1 fruit fly cellular context compared by ENCODE assay signal in genomic region chr3L:11118627-11119395, dm6.
TF ChIP-seq lines count a peak whose summit lies in the region.

No protein-coding gene starts in this region.

TF ChIP-seq in whole organism, embryonic, 481 proteins besides CTCF, POLR2A, EP300 and RAD21 (continued from another document and continues in another):
- TF ChIP-seq Ssrp (tag; optimal IDR thresholded peaks at IDR 0.05; lab: Kevin White, UChicago) (peak; percentile 2), caup (GFP tag; optimal IDR thresholded peaks at IDR 0.05; lab: Kevin White, UChicago; ENCODE audit: severe bottlenecking) (peak; percentile 86), gsb (GFP tag; IDR thresholded peaks at IDR 0.05; lab: Robert Waterston, UW) (peak; percentile 59; the same call in 1 of the 2 replicates), sc (optimal IDR thresholded peaks at IDR 0.05; lab: Kevin White, UChicago) (no peak), sc (GFP tag; optimal IDR thresholded peaks at IDR 0.05; lab: Kevin White, UChicago) (peak; percentile 73), chif (GFP tag; optimal IDR thresholded peaks at IDR 0.05; lab: Kevin White, UChicago) (peak; percentile 23 to 65), hkb (optimal IDR thresholded peaks at IDR 0.05; lab: Kevin White, UChicago) (no peak), hkb (GFP tag; IDR thresholded peaks at IDR 0.05; lab: Robert Waterston, UW) (peak; percentile 85), Dfd (GFP tag; optimal IDR thresholded peaks at IDR 0.05; lab: Kevin White, UChicago) (no peak), aop (GFP tag; IDR thresholded peaks at IDR 0.05; lab: Robert Waterston, UW) (no peak), CG1832 (GFP tag; optimal IDR thresholded peaks at IDR 0.05; lab: Kevin White, UChicago) (no peak), CG5953 (GFP tag; IDR thresholded peaks at IDR 0.05; lab: Robert Waterston, UW) (peak; percentile 49), gce (GFP tag; IDR thresholded peaks at IDR 0.05; lab: Robert Waterston, UW) (0 out of 3 replicates have a peak, but pooled peaks have one; percentile 47), CG17186 (GFP tag; optimal IDR thresholded peaks at IDR 0.05; lab: Kevin White, UChicago) (peak; percentile 47), CG4360 (GFP tag; IDR thresholded peaks at IDR 0.05; lab: Robert Waterston, UW) (peak; percentile 96), CG17328 (GFP tag; IDR thresholded peaks at IDR 0.05; lab: Robert Waterston, UW) (peak; percentile 69), CG3407 (GFP tag; optimal IDR thresholded peaks at IDR 0.05; lab: Kevin White, UChicago) (peak; percentile 87), CG16815 (GFP tag; optimal IDR thresholded peaks at IDR 0.05; lab: Kevin White, UChicago) (peak; percentile 3), nmo (GFP tag; optimal IDR thresholded peaks at IDR 0.05; lab: Kevin White, UChicago) (peak; percentile 16), CG17568 (GFP tag; optimal IDR thresholded peaks at IDR 0.05; lab: Kevin White, UChicago) (peak; percentile 90), CG31224 (GFP tag; IDR thresholded peaks at IDR 0.05; lab: Robert Waterston, UW) (no peak), CG2129 (GFP tag; IDR thresholded peaks at IDR 0.05; lab: Robert Waterston, UW; ENCODE audit: partially characterized antibody) (no peak), ranshi (GFP tag; IDR thresholded peaks at IDR 0.05; lab: Robert Waterston, UW) (peak; percentile 31; the same call in 1 of the 2 replicates), E2f2 (GFP tag; IDR thresholded peaks at IDR 0.05; lab: Robert Waterston, UW) (peak; percentile 50; the same call in 1 of the 2 replicates), NK7.1 (GFP tag; optimal IDR thresholded peaks at IDR 0.05; lab: Kevin White, UChicago) (peak; percentile 40), CG7556 (GFP tag; optimal IDR thresholded peaks at IDR 0.05; lab: Kevin White, UChicago) (peak; percentile 41), CG32532 (GFP tag; IDR thresholded peaks at IDR 0.05; lab: Robert Waterston, UW) (peak; percentile 38; the same call in 1 of the 2 replicates), CHES-1-like (GFP tag; optimal IDR thresholded peaks at IDR 0.05; lab: Kevin White, UChicago) (peak; percentile 84), sisA (GFP tag; IDR thresholded peaks at IDR 0.05; lab: Robert Waterston, UW) (no peak), slou (GFP tag; optimal IDR thresholded peaks at IDR 0.05; lab: Kevin White, UChicago) (peak; percentile 22), CG3281 (GFP tag; optimal IDR thresholded peaks at IDR 0.05; lab: Kevin White, UChicago) (peak; percentile 74), CG2678 (tag; optimal IDR thresholded peaks at IDR 0.05; lab: Kevin White, UChicago) (peak; percentile 84), pnt (GFP tag; optimal IDR thresholded peaks at IDR 0.05; lab: Kevin White, UChicago) (peak; percentile 48), HmgZ (tag; optimal IDR thresholded peaks at IDR 0.05; lab: Kevin White, UChicago) (peak; percentile 94), az2 (GFP tag; optimal IDR thresholded peaks at IDR 0.05; lab: Kevin White, UChicago) (peak; percentile 18), salm (tag; optimal IDR thresholded peaks at IDR 0.05; lab: Kevin White, UChicago) (peak; percentile 37), Sox102F (GFP tag; optimal IDR thresholded peaks at IDR 0.05; lab: Kevin White, UChicago) (no peak), crp (GFP tag; optimal IDR thresholded peaks at IDR 0.05; lab: Kevin White, UChicago) (peak in 1 of 2 experiments; percentile 32), CG30020 (tag; optimal IDR thresholded peaks at IDR 0.05; lab: Kevin White, UChicago) (no peak), jigr1 (GFP tag; IDR thresholded peaks at IDR 0.05; lab: Robert Waterston, UW) (no peak), unc-4 (GFP tag; IDR thresholded peaks at IDR 0.05; lab: Robert Waterston, UW; ENCODE audit: partially characterized antibody) (0 out of 2 replicates have a peak, but pooled peaks have one; percentile 45), CG31388 (GFP tag; optimal IDR thresholded peaks at IDR 0.05; lab: Kevin White, UChicago) (peak; percentile 5), CG32767 (GFP tag; IDR thresholded peaks at IDR 0.05; lab: Robert Waterston, UW) (peak; percentile 89), Dip2 (GFP tag; IDR thresholded peaks at IDR 0.05; lab: Robert Waterston, UW) (no peak), jumu (GFP tag; optimal IDR thresholded peaks at IDR 0.05; lab: Kevin White, UChicago) (peak; percentile 39), Sry-β (GFP tag; optimal IDR thresholded peaks at IDR 0.05; lab: Kevin White, UChicago) (peak; percentile 21), crc (GFP tag; optimal IDR thresholded peaks at IDR 0.05; lab: Kevin White, UChicago) (peak; percentile 64), Abd-B (GFP tag; optimal IDR thresholded peaks at IDR 0.05; lab: Kevin White, UChicago) (no peak), CG11560 (tag; IDR thresholded peaks at IDR 0.05; lab: Robert Waterston, UW) (no peak), pros (GFP tag; optimal IDR thresholded peaks at IDR 0.05; lab: Kevin White, UChicago) (peak; percentile 68), CG18764 (GFP tag; optimal IDR thresholded peaks at IDR 0.05; lab: Kevin White, UChicago) (peak; percentile 40), unpg (GFP tag; optimal IDR thresholded peaks at IDR 0.05; lab: Kevin White, UChicago) (peak; percentile 61), Atf6 (GFP tag; IDR thresholded peaks at IDR 0.05; lab: Robert Waterston, UW) (peak; percentile 81), gcm (GFP tag; optimal IDR thresholded peaks at IDR 0.05; lab: Kevin White, UChicago) (peak; percentile 66), CG18476 (GFP tag; optimal IDR thresholded peaks at IDR 0.05; lab: Kevin White, UChicago) (peak; percentile 46), insv (GFP tag; optimal IDR thresholded peaks at IDR 0.05; lab: Kevin White, UChicago) (peak in 1 of 2 experiments; percentile 78), CG16863 (GFP tag; optimal IDR thresholded peaks at IDR 0.05; lab: Kevin White, UChicago) (peak; percentile 54), pho (GFP tag; optimal IDR thresholded peaks at IDR 0.05; lab: Kevin White, UChicago) (peak; percentile 69), CG4328 (GFP tag; optimal IDR thresholded peaks at IDR 0.05; lab: Kevin White, UChicago) (peak; percentile 95), Side (GFP tag; optimal IDR thresholded peaks at IDR 0.05; lab: Kevin White, UChicago) (peak; percentile 80), CG8944 (GFP tag; optimal IDR thresholded peaks at IDR 0.05; lab: Kevin White, UChicago) (peak; percentile 37), run (tag; optimal IDR thresholded peaks at IDR 0.05; lab: Kevin White, UChicago) (peak; percentile 63), MTF-1 (GFP tag; optimal IDR thresholded peaks at IDR 0.05; lab: Kevin White, UChicago; ENCODE audit: borderline replicate concordance) (peak; percentile 86), H2.0 (GFP tag; IDR thresholded peaks at IDR 0.05; lab: Robert Waterston, UW) (peak; percentile 57; the same call in 1 of the 2 replicates), Ptx1 (GFP tag; IDR thresholded peaks at IDR 0.05; lab: Robert Waterston, UW) (no peak), Rfx (GFP tag; IDR thresholded peaks at IDR 0.05; lab: Robert Waterston, UW) (peak; percentile 65; the same call in 1 of the 2 replicates), gfzf (GFP tag; optimal IDR thresholded peaks at IDR 0.05; lab: Kevin White, UChicago) (no peak), Ets97D (GFP tag; optimal IDR thresholded peaks at IDR 0.05; lab: Kevin White, UChicago) (peak; percentile 8), CG15601 (tag; optimal IDR thresholded peaks at IDR 0.05; lab: Kevin White, UChicago) (peak; percentile 91), mld (GFP tag; IDR thresholded peaks at IDR 0.05; lab: Robert Waterston, UW; ENCODE audit: partially characterized antibody) (no peak), rib (GFP tag; IDR thresholded peaks at IDR 0.05; lab: Robert Waterston, UW) (peak; percentile 89), hth (optimal IDR thresholded peaks at IDR 0.05; lab: Kevin White, UChicago) (no peak), B-H1 (GFP tag; IDR thresholded peaks at IDR 0.05; lab: Robert Waterston, UW) (no peak), CG14441 (GFP tag; IDR thresholded peaks at IDR 0.05; lab: Robert Waterston, UW) (peak; percentile 53; the same call in 1 of the 2 replicates), Jarid2 (GFP tag; optimal IDR thresholded peaks at IDR 0.05; lab: Kevin White, UChicago) (no peak), Lpt (GFP tag; optimal IDR thresholded peaks at IDR 0.05; lab: Kevin White, UChicago) (no peak), Opbp (GFP tag; IDR thresholded peaks at IDR 0.05; lab: Robert Waterston, UW; ENCODE audit: partially characterized antibody) (0 out of 3 replicates have a peak, but pooled peaks have one; percentile 26), Xrp1 (GFP tag; IDR thresholded peaks at IDR 0.05; lab: Robert Waterston, UW) (peak; percentile 86), ro (GFP tag; IDR thresholded peaks at IDR 0.05; lab: Robert Waterston, UW) (no peak), PHDP (tag; optimal IDR thresholded peaks at IDR 0.05; lab: Kevin White, UChicago) (peak; percentile 55), scrt (GFP tag; optimal IDR thresholded peaks at IDR 0.05; lab: Kevin White, UChicago) (peak; percentile 78), HHEX (GFP tag; optimal IDR thresholded peaks at IDR 0.05; lab: Kevin White, UChicago) (peak; percentile 83), Hmr (GFP tag; optimal IDR thresholded peaks at IDR 0.05; lab: Kevin White, UChicago) (peak; percentile 89), CG7372 (GFP tag; IDR thresholded peaks at IDR 0.05; lab: Robert Waterston, UW) (no peak), CG9932 (GFP tag; IDR thresholded peaks at IDR 0.05; lab: Robert Waterston, UW) (peak; percentile 57), dysf (GFP tag; IDR thresholded peaks at IDR 0.05; lab: Robert Waterston, UW) (peak; percentile 27; the same call in 1 of the 3 replicates), Usf (GFP tag; optimal IDR thresholded peaks at IDR 0.05; lab: Kevin White, UChicago) (no peak), bab2 (GFP tag; optimal IDR thresholded peaks at IDR 0.05; lab: Kevin White, UChicago) (peak; percentile 77), CG8290 (GFP tag; optimal IDR thresholded peaks at IDR 0.05; lab: Kevin White, UChicago) (peak; percentile 43), CG8290 (tag; optimal IDR thresholded peaks at IDR 0.05; lab: Kevin White, UChicago) (peak; percentile 87 to 88), CG2712 (tag; optimal IDR thresholded peaks at IDR 0.05; lab: Kevin White, UChicago) (peak; percentile 35), cg (GFP tag; optimal IDR thresholded peaks at IDR 0.05; lab: Kevin White, UChicago) (peak; percentile 99), CG1647 (GFP tag; optimal IDR thresholded peaks at IDR 0.05; lab: Kevin White, UChicago) (peak; percentile 47), CG15011 (GFP tag; optimal IDR thresholded peaks at IDR 0.05; lab: Kevin White, UChicago) (peak; percentile 75), CG10431 (GFP tag; optimal IDR thresholded peaks at IDR 0.05; lab: Kevin White, UChicago) (peak; percentile 86), bsh (GFP tag; optimal IDR thresholded peaks at IDR 0.05; lab: Kevin White, UChicago) (peak; percentile 52 to 66), Nf-YC (tag; optimal IDR thresholded peaks at IDR 0.05; lab: Kevin White, UChicago) (peak; percentile 24), fru (optimal IDR thresholded peaks at IDR 0.05; lab: Kevin White, UChicago) (no peak), HLH54F (GFP tag; optimal IDR thresholded peaks at IDR 0.05; lab: Kevin White, UChicago) (peak; percentile 38), CG4282 (GFP tag; optimal IDR thresholded peaks at IDR 0.05; lab: Kevin White, UChicago) (peak; percentile 24), psq (GFP tag; optimal IDR thresholded peaks at IDR 0.05; lab: Kevin White, UChicago) (peak; percentile 67), Nf-YB (GFP tag; optimal IDR thresholded peaks at IDR 0.05; lab: Kevin White, UChicago) (peak; percentile 67), lbe (GFP tag; optimal IDR thresholded peaks at IDR 0.05; lab: Kevin White, UChicago) (peak; percentile 11), CG7963 (GFP tag; IDR thresholded peaks at IDR 0.05; lab: Robert Waterston, UW; ENCODE audit: partially characterized antibody) (no peak), CG12155 (GFP tag; optimal IDR thresholded peaks at IDR 0.05; lab: Kevin White, UChicago) (peak; percentile 61), ato (GFP tag; IDR thresholded peaks at IDR 0.05; lab: Robert Waterston, UW; ENCODE audit: partially characterized antibody) (no peak), bcd (GFP tag; optimal IDR thresholded peaks at IDR 0.05; lab: Kevin White, UChicago) (no peak), CG11093 (GFP tag; IDR thresholded peaks at IDR 0.05; lab: Robert Waterston, UW) (no peak; the same call in 2 of the 3 replicates), danr (GFP tag; IDR thresholded peaks at IDR 0.05; lab: Robert Waterston, UW) (peak; percentile 20; the same call in 1 of the 2 replicates), Dip3 (GFP tag; optimal IDR thresholded peaks at IDR 0.05; lab: Kevin White, UChicago) (peak; percentile 31), Oaz (GFP tag; IDR thresholded peaks at IDR 0.05; lab: Robert Waterston, UW) (no peak), Awh (GFP tag; IDR thresholded peaks at IDR 0.05; lab: Robert Waterston, UW) (peak; percentile 67; the same call in 1 of the 2 replicates), D19B (GFP tag; optimal IDR thresholded peaks at IDR 0.05; lab: Kevin White, UChicago) (peak; percentile 22), CG30403 (GFP tag; optimal IDR thresholded peaks at IDR 0.05; lab: Kevin White, UChicago) (peak; percentile 17), Blimp-1 (GFP tag; optimal IDR thresholded peaks at IDR 0.05; lab: Kevin White, UChicago) (peak; percentile 55), CG2199 (GFP tag; IDR thresholded peaks at IDR 0.05; lab: Robert Waterston, UW) (0 out of 3 replicates have a peak, but pooled peaks have one; percentile 71), dpn (GFP tag; optimal IDR thresholded peaks at IDR 0.05; lab: Kevin White, UChicago) (peak; percentile 16 to 49), Hr3 (GFP tag; optimal IDR thresholded peaks at IDR 0.05; lab: Kevin White, UChicago) (peak; percentile 19), pfk (GFP tag; optimal IDR thresholded peaks at IDR 0.05; lab: Kevin White, UChicago) (peak; percentile 82), croc (GFP tag; conservative IDR thresholded peaks at IDR 0.05; lab: Robert Waterston, UW) (no peak), CG17612 (GFP tag; IDR thresholded peaks at IDR 0.05; lab: Robert Waterston, UW) (no peak), dm (GFP tag; optimal IDR thresholded peaks at IDR 0.05; lab: Kevin White, UChicago) (peak; percentile 62), dimm (GFP tag; IDR thresholded peaks at IDR 0.05; lab: Robert Waterston, UW) (no peak), CG6765 (GFP tag; optimal IDR thresholded peaks at IDR 0.05; lab: Kevin White, UChicago) (peak; percentile 79), phol (tag; optimal IDR thresholded peaks at IDR 0.05; lab: Kevin White, UChicago) (peak; percentile 25), CG7987 (GFP tag; optimal IDR thresholded peaks at IDR 0.05; lab: Kevin White, UChicago) (peak; percentile 89), CG1529 (GFP tag; optimal IDR thresholded peaks at IDR 0.05; lab: Kevin White, UChicago) (peak; percentile 72), tup (GFP tag; optimal IDR thresholded peaks at IDR 0.05; lab: Kevin White, UChicago) (peak; percentile 31), Fer2 (tag; optimal IDR thresholded peaks at IDR 0.05; lab: Kevin White, UChicago) (peak; percentile 51)
